Fruit fly (Drosophila melanogaster): ENCODE results near the gene Roc1a.

DNA sequence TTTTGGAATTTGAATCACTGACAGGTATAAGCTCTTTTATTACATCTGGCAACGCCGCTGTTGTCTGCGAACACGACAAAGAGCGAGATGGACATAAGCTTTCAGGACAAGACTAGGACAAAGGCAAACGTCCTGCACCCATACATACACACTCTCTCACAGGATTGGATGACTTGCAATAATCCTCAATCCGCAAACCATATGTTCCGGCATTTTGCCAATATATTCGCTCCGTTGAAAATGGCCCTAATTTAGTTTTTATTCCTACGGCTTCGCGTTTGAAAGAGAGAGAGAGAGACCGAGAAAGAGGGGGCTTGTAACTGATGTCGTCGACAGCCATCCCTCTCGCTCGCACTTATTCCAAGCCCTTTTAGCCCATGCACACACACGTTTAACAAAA lies 7.1 kb downstream of the Roc1a start:
- TF ChIP-seq tj (GFP tag; optimal IDR thresholded peaks at IDR 0.05) = no peak
- TF ChIP-seq Hr96 (GFP tag; optimal IDR thresholded peaks at IDR 0.05) = no peak
- TF ChIP-seq cic (GFP tag; optimal IDR thresholded peaks at IDR 0.05) = no peak
- no peak for TF ChIP-seq bab1 (GFP tag; optimal IDR thresholded peaks at IDR 0.05)
- TF ChIP-seq toe (GFP tag; optimal IDR thresholded peaks at IDR 0.05) = no peak
- TF ChIP-seq cnc (optimal IDR thresholded peaks at IDR 0.05) = no peak
- TF ChIP-seq kay (GFP tag; ENCODE audit: borderline replicate concordance) = no peak
- no peak for TF ChIP-seq CG1620 (GFP tag; optimal IDR thresholded peaks at IDR 0.05)

Data from whole organism, adult.